Fruit fly (Drosophila melanogaster): ENCODE data around the gene Ten-a.

dm6 chrX:12356093-12356492 lies 312.6 kb downstream of the Ten-a start:
- TF ChIP-seq so (GFP tag; IDR thresholded peaks at IDR 0.05) (no peak), h (optimal IDR thresholded peaks at IDR 0.05) (no peak), Camta (GFP tag; optimal IDR thresholded peaks at IDR 0.05) (no peak), CG3847 (GFP tag; IDR thresholded peaks at IDR 0.05) (no peak), Doc3 (GFP tag; IDR thresholded peaks at IDR 0.05; ENCODE audit: partially characterized antibody) (no peak), lola (GFP tag; optimal IDR thresholded peaks at IDR 0.05) (no peak), CG7928 (GFP tag; optimal IDR thresholded peaks at IDR 0.05) (no peak), sd (tag; optimal IDR thresholded peaks at IDR 0.05) (no peak), Atf3 (GFP tag; optimal IDR thresholded peaks at IDR 0.05) (no peak), CG14667 (GFP tag; IDR thresholded peaks at IDR 0.05) (no peak), lab (GFP tag; optimal IDR thresholded peaks at IDR 0.05) (no peak), pan (optimal IDR thresholded peaks at IDR 0.05) (no peak), pan (GFP tag; optimal IDR thresholded peaks at IDR 0.05 in 1 of 2, IDR thresholded peaks at IDR 0.05 in 1 of 2) (no peak), z (GFP tag; IDR thresholded peaks at IDR 0.05) (no peak)
